Worm (Caenorhabditis elegans) whole organism, L4 larva: Measurements from ENCODE around the gene mrck-1.
A peak's percentile ranks its signal among the peaks of the same experiment; 100 is the strongest.

Source experiments
- F10B5.3 ChIP-seq: sonication (generic microtip); optimal IDR thresholded peaks from 2 replicates; lab custom pipeline; 2016; ENCODE audit warnings: mild to moderate bottlenecking, missing genetic modification characterization, missing compliant biosample characterization
- T20F7.1 ChIP-seq: fragments of 200-800 bp; sonication (Bioruptor generic); optimal IDR thresholded peaks from 2 replicates; lab custom pipeline; 2018; ENCODE audit warnings: mild to moderate bottlenecking, missing genetic modification characterization, missing compliant biosample characterization
- T26A8.4 ChIP-seq: fragments of 200-800 bp; sonication (Bioruptor generic); IDR thresholded peaks from 2 replicates; pipeline ENCODE4 v1.3.6; 2022; ENCODE audit warnings: missing genetic modification characterization, missing compliant biosample characterization
- Y5F2A.4 ChIP-seq: fragments of 200-800 bp; sonication (Bioruptor generic); optimal IDR thresholded peaks from 2 replicates; lab custom pipeline; 2018; ENCODE audit warnings: mild to moderate bottlenecking, missing genetic modification characterization, missing compliant biosample characterization
- Y75B8A.6 ChIP-seq: fragments of 200-800 bp; sonication (Bioruptor generic); IDR thresholded peaks from 2 replicates; pipeline ENCODE4 v1.3.6; 2022; ENCODE audit warnings: missing genetic modification reagents, missing genetic modification characterization, missing compliant biosample characterization
- ZK546.5 ChIP-seq, 2 experiments: sonication (generic microtip); optimal IDR thresholded peaks; 2 replicates each; lab custom pipeline; 2017; ENCODE audit warnings: missing biosample characterization in 2 of 2, missing genetic modification characterization in 2 of 2
- arid-1 ChIP-seq: fragments of 200-800 bp; sonication (Bioruptor generic); conservative IDR thresholded peaks from 2 replicates; pipeline ENCODE4 v1.3.6; 2022; ENCODE audit warnings: missing genetic modification reagents, missing genetic modification characterization, missing compliant biosample characterization
- attf-4 ChIP-seq: sonication (generic microtip); optimal IDR thresholded peaks from 3 replicates; lab custom pipeline; 2017; ENCODE audit warnings: missing biosample characterization, missing genetic modification characterization
- ceh-20 ChIP-seq: fragments of 200-800 bp; sonication (Bioruptor generic); IDR thresholded peaks from 2 replicates; pipeline ENCODE4 v1.3.6; 2022; ENCODE audit warnings: missing genetic modification reagents, missing genetic modification characterization, missing compliant biosample characterization
- ceh-82 ChIP-seq: sonication (generic microtip); optimal IDR thresholded peaks from 2 replicates; lab custom pipeline; 2017; ENCODE audit warnings: missing biosample characterization, missing genetic modification characterization
- ctbp-1 ChIP-seq: fragments of 200-800 bp; sonication (Bioruptor generic); IDR thresholded peaks from 2 replicates; pipeline ENCODE4 v1.3.6; 2022; ENCODE audit warnings: missing genetic modification reagents, missing genetic modification characterization, missing compliant biosample characterization
- daf-16 ChIP-seq, 3 experiments: sonication (generic microtip); optimal IDR thresholded peaks; 2 replicates each; lab custom pipeline; 2016 to 2017; ENCODE audit warnings: missing genetic modification characterization in 3 of 3, missing genetic modification reagents in 3 of 3, mild to moderate bottlenecking in 2 of 3, missing compliant biosample characterization in 2 of 3, missing biosample characterization in 1 of 3, moderate library complexity in 1 of 3
- dmd-8 ChIP-seq: fragments of 200-800 bp; sonication (Bioruptor generic); IDR thresholded peaks from 2 replicates; pipeline ENCODE4 v1.3.6; 2022; ENCODE audit warnings: missing genetic modification characterization, missing compliant biosample characterization
- duxl-1 ChIP-seq: sonication (generic microtip); optimal IDR thresholded peaks from 2 replicates; lab custom pipeline; 2016; ENCODE audit warnings: mild to moderate bottlenecking, missing genetic modification characterization, moderate library complexity, missing compliant biosample characterization; ENCODE audit not compliant: poor library complexity
- egl-27 ChIP-seq: sonication (generic microtip); optimal IDR thresholded peaks from 3 replicates; lab custom pipeline; 2017; ENCODE audit warnings: missing biosample characterization, missing genetic modification reagents, missing genetic modification characterization
- gei-8 ChIP-seq: fragments of 200-800 bp; sonication (Bioruptor generic); optimal IDR thresholded peaks from 2 replicates; lab custom pipeline; 2018; ENCODE audit warnings: mild to moderate bottlenecking, missing genetic modification characterization, missing compliant biosample characterization
- hif-1 ChIP-seq, 2 experiments: sonication (generic microtip); optimal IDR thresholded peaks; 2 replicates each; lab custom pipeline; 2016 to 2017; ENCODE audit warnings: missing compliant biosample characterization in 2 of 2, missing genetic modification characterization in 2 of 2, missing genetic modification reagents in 2 of 2, missing genotype in 2 of 2, mild to moderate bottlenecking in 1 of 2
- hlh-11 ChIP-seq: fragments of 200-800 bp; sonication (Bioruptor generic); optimal IDR thresholded peaks from 2 replicates; lab custom pipeline; 2018; ENCODE audit warnings: mild to moderate bottlenecking, missing genetic modification characterization, missing compliant biosample characterization
- jun-1 ChIP-seq: fragments of 150-350 bp; optimal IDR thresholded peaks from 2 replicates; lab custom pipeline; 2014; ENCODE audit warnings: missing biosample characterization, missing genetic modification reagents, missing genetic modification characterization
- lim-7 ChIP-seq: fragments of 200-800 bp; sonication (Bioruptor generic); IDR thresholded peaks from 2 replicates; pipeline ENCODE4 v1.3.6; 2022; ENCODE audit warnings: missing genetic modification characterization, missing compliant biosample characterization
- lin-1 ChIP-seq: fragments of 200-800 bp; sonication (Bioruptor generic); IDR thresholded peaks from 2 replicates; pipeline ENCODE4 v1.3.6; 2022; ENCODE audit warnings: missing genetic modification reagents, missing genetic modification characterization, missing compliant biosample characterization
- lin-15B ChIP-seq: fragments of 150-350 bp; sonication (generic microtip); optimal IDR thresholded peaks from 3 replicates; lab custom pipeline; 2014; ENCODE audit warnings: missing biosample characterization, missing genetic modification characterization
- lir-3 ChIP-seq: sonication (generic microtip); optimal IDR thresholded peaks from 2 replicates; lab custom pipeline; 2016; ENCODE audit warnings: mild to moderate bottlenecking, missing genetic modification characterization, missing compliant biosample characterization
- lsy-2 ChIP-seq, 2 experiments: fragments of 150-350 bp in 1 of 2; sonication (generic microtip) in 1 of 2; optimal IDR thresholded peaks; 2 replicates each; lab custom pipeline; 2014 to 2017; ENCODE audit warnings: missing biosample characterization in 2 of 2, missing genetic modification characterization in 2 of 2
- madf-5 ChIP-seq, 2 experiments: fragments of 200-800 bp; sonication (Bioruptor generic); IDR thresholded peaks; 2 replicates each; pipeline ENCODE4 v1.3.6; 2022; ENCODE audit warnings: missing compliant biosample characterization in 2 of 2, missing genetic modification characterization in 2 of 2
- mdl-1 ChIP-seq, 2 experiments: fragments of 150-350 bp in 1 of 2; sonication (generic microtip) in 1 of 2; optimal IDR thresholded peaks; 2 replicates each; lab custom pipeline; 2014 to 2017; ENCODE audit warnings: missing biosample characterization in 2 of 2, missing genetic modification characterization in 2 of 2
- mdt-29 ChIP-seq: fragments of 200-800 bp; sonication (Bioruptor generic); IDR thresholded peaks from 2 replicates; pipeline ENCODE4 v1.3.6; 2022; ENCODE audit warnings: missing genetic modification reagents, missing genetic modification characterization, missing compliant biosample characterization
- mxl-3 ChIP-seq: fragments of 200-800 bp; sonication (Bioruptor generic); optimal IDR thresholded peaks from 2 replicates; lab custom pipeline; 2018; ENCODE audit warnings: mild to moderate bottlenecking, missing genetic modification characterization, missing compliant biosample characterization
- nhr-10 ChIP-seq: fragments of 150-350 bp; optimal IDR thresholded peaks from 2 replicates; lab custom pipeline; 2014; ENCODE audit warnings: missing biosample characterization, missing genetic modification characterization
- nhr-102 ChIP-seq: sonication (generic microtip); optimal IDR thresholded peaks from 2 replicates; lab custom pipeline; 2016; ENCODE audit warnings: mild to moderate bottlenecking, missing genetic modification characterization, moderate library complexity, missing compliant biosample characterization
- nhr-237 ChIP-seq: sonication (generic microtip); optimal IDR thresholded peaks from 2 replicates; lab custom pipeline; 2017; ENCODE audit warnings: missing biosample characterization, missing genetic modification characterization
- nhr-41 ChIP-seq: fragments of 200-800 bp; sonication (Bioruptor generic); IDR thresholded peaks from 2 replicates; pipeline ENCODE4 v1.3.6; 2022; ENCODE audit warnings: missing genetic modification reagents, missing genetic modification characterization, missing compliant biosample characterization
- nhr-42 ChIP-seq: fragments of 200-800 bp; sonication (Bioruptor generic); IDR thresholded peaks from 2 replicates; pipeline ENCODE4 v1.3.6; 2022; ENCODE audit warnings: missing genetic modification characterization, missing compliant biosample characterization
- nhr-76 ChIP-seq: fragments of 150-350 bp; optimal IDR thresholded peaks from 2 replicates; lab custom pipeline; 2014; ENCODE audit warnings: missing biosample characterization, missing genetic modification characterization
- pha-4 ChIP-seq, 2 experiments: fragments of 150-350 bp in 1 of 2; fragments of 200-800 bp in 1 of 2; sonication (Bioruptor generic) in 1 of 2; IDR thresholded peaks in 1 of 2; optimal IDR thresholded peaks in 1 of 2; 2 replicates each; pipeline versions ENCODE4 v1.3.6 to Lab custom; 2014 to 2022; ENCODE audit warnings: missing genetic modification characterization in 2 of 2, missing genetic modification reagents in 2 of 2, missing biosample characterization in 1 of 2, missing compliant biosample characterization in 1 of 2
- rbr-2 ChIP-seq: sonication (generic microtip); optimal IDR thresholded peaks from 2 replicates; lab custom pipeline; 2016; ENCODE audit warnings: missing genotype, missing genetic modification characterization, missing compliant biosample characterization
- sdz-12 ChIP-seq: fragments of 200-800 bp; sonication (Bioruptor generic); optimal IDR thresholded peaks from 2 replicates; lab custom pipeline; 2018; ENCODE audit warnings: mild to moderate bottlenecking, missing genetic modification characterization, missing compliant biosample characterization
- set-16 ChIP-seq: fragments of 200-800 bp; sonication (Bioruptor generic); IDR thresholded peaks from 2 replicates; pipeline ENCODE4 v1.3.6; 2022; ENCODE audit warnings: missing genetic modification reagents, missing genetic modification characterization, missing compliant biosample characterization
- skn-1 ChIP-seq: fragments of 150-350 bp; optimal IDR thresholded peaks from 2 replicates; lab custom pipeline; 2014; ENCODE audit warnings: missing biosample characterization, missing genetic modification characterization
- snpc-1.2 ChIP-seq: fragments of 200-800 bp; sonication (Bioruptor generic); IDR thresholded peaks from 2 replicates; pipeline ENCODE4 v1.3.6; 2022; ENCODE audit warnings: missing genetic modification reagents, missing genetic modification characterization, missing compliant biosample characterization
- spr-3 ChIP-seq: fragments of 200-800 bp; sonication (Bioruptor generic); optimal IDR thresholded peaks from 2 replicates; lab custom pipeline; 2018; ENCODE audit warnings: mild to moderate bottlenecking, missing genetic modification characterization, missing compliant biosample characterization
- tag-97 ChIP-seq: fragments of 200-800 bp; sonication (Bioruptor generic); IDR thresholded peaks from 2 replicates; pipeline ENCODE4 v1.3.6; 2022; ENCODE audit warnings: missing genetic modification characterization, missing compliant biosample characterization
- tra-1 ChIP-seq: fragments of 200-800 bp; sonication (Bioruptor generic); IDR thresholded peaks from 2 replicates; pipeline ENCODE4 v1.3.6; 2022; ENCODE audit warnings: missing genetic modification reagents, missing genetic modification characterization, missing compliant biosample characterization
- unc-130 ChIP-seq: sonication (generic microtip); optimal IDR thresholded peaks from 2 replicates; lab custom pipeline; 2016; ENCODE audit warnings: missing genetic modification reagents, missing genetic modification characterization, missing compliant biosample characterization
- unc-39 ChIP-seq: sonication (generic microtip); optimal IDR thresholded peaks from 2 replicates; lab custom pipeline; 2017; ENCODE audit warnings: missing biosample characterization, missing genetic modification characterization
- unc-62 ChIP-seq, 3 experiments: fragments of 150-350 bp in 1 of 3; sonication (generic microtip); optimal IDR thresholded peaks in 2 of 3; peaks in 1 of 3; 1 replicate in 1 of 3; 2 replicates in 2 of 3; lab custom pipeline; 2014 to 2017; ENCODE audit warnings: missing biosample characterization in 3 of 3, missing genetic modification characterization in 3 of 3, missing genetic modification reagents in 3 of 3, missing genotype in 1 of 3
- zag-1 ChIP-seq: fragments of 150-350 bp; optimal IDR thresholded peaks from 2 replicates; lab custom pipeline; 2014; ENCODE audit warnings: missing biosample characterization, missing genetic modification characterization
- zfp-2 ChIP-seq: sonication (generic microtip); optimal IDR thresholded peaks from 2 replicates; lab custom pipeline; 2016; ENCODE audit warnings: mild to moderate bottlenecking, missing genetic modification characterization, missing compliant biosample characterization
- zfp-3 ChIP-seq: fragments of 200-800 bp; sonication (Bioruptor generic); conservative IDR thresholded peaks from 2 replicates; pipeline ENCODE4 v1.3.6; 2022; ENCODE audit warnings: missing genetic modification reagents, missing genetic modification characterization, missing compliant biosample characterization
- zip-2 ChIP-seq: fragments of 150-350 bp; optimal IDR thresholded peaks from 2 replicates; lab custom pipeline; 2014; ENCODE audit warnings: missing biosample characterization, missing genetic modification characterization

mrck-1 gene

ce11 chrV:6230629-6231229 is 36.4 kb downstream of the mrck-1 start (continued):
- TF ChIP-seq ceh-82 (tag; lab: Kevin White, UChicago) (no peak), tra-1 (GFP tag; lab: Robert Waterston, UW) (no peak), duxl-1 (tag; lab: Kevin White, UChicago) (no peak), rbr-2 (tag; lab: Kevin White, UChicago) (peak; percentile 41), egl-27 (tag; lab: Kevin White, UChicago) (no peak), T20F7.1 (GFP tag; lab: Kevin White, UChicago) (no peak), ceh-20 (GFP tag; lab: Robert Waterston, UW) (no peak), lim-7 (GFP tag; lab: Robert Waterston, UW) (no peak), unc-39 (tag; lab: Kevin White, UChicago) (no peak), dmd-8 (GFP tag; lab: Robert Waterston, UW) (no peak), zfp-3 (no peak), mdl-1 (tag; optimal IDR thresholded peaks at IDR 0.05; lab: Kevin White, UChicago) (no peak), ctbp-1 (GFP tag; lab: Robert Waterston, UW) (no peak), attf-4 (tag; lab: Kevin White, UChicago) (no peak), lir-3 (no peak), mxl-3 (GFP tag; lab: Kevin White, UChicago) (peak; percentile 2), pha-4 (GFP tag; IDR thresholded peaks at IDR 0.05; lab: Robert Waterston, UW) (no peak), pha-4 (tag; optimal IDR thresholded peaks at IDR 0.05; lab: Kevin White, UChicago) (peak; percentile 7), nhr-237 (no peak), hif-1 (tag; optimal IDR thresholded peaks at IDR 0.05; lab: Kevin White, UChicago) (peak in 1 of 2 experiments; percentile 22), spr-3 (GFP tag; lab: Kevin White, UChicago) (no peak), snpc-1.2 (no peak), lsy-2 (tag; optimal IDR thresholded peaks at IDR 0.05; lab: Kevin White, UChicago) (no peak), zip-2 (tag; lab: Kevin White, UChicago) (no peak), nhr-102 (tag; lab: Kevin White, UChicago) (peak; percentile 29), nhr-42 (GFP tag; lab: Robert Waterston, UW) (no peak), nhr-10 (tag; lab: Kevin White, UChicago) (no peak), skn-1 (tag; lab: Kevin White, UChicago) (no peak), tag-97 (no peak), madf-5 (GFP tag; IDR thresholded peaks at IDR 0.05; lab: Robert Waterston, UW) (no peak), zfp-2 (tag; lab: Kevin White, UChicago) (no peak), ZK546.5 (tag; optimal IDR thresholded peaks at IDR 0.05; lab: Kevin White, UChicago) (no peak), unc-62 (GFP tag; optimal IDR thresholded peaks at IDR 0.05 in 1 of 2; lab: Kevin White, UChicago) (no peak), unc-62 (tag; optimal IDR thresholded peaks at IDR 0.05; lab: Kevin White, UChicago) (no peak), nhr-76 (tag; lab: Kevin White, UChicago) (no peak), lin-1 (GFP tag; lab: Robert Waterston, UW) (no peak), F10B5.3 (tag; lab: Kevin White, UChicago) (no peak), sdz-12 (GFP tag; lab: Kevin White, UChicago) (no peak), arid-1 (GFP tag; lab: Robert Waterston, UW) (no peak), lin-15B (tag; lab: Kevin White, UChicago) (no peak), hlh-11 (tag; lab: Kevin White, UChicago) (peak; percentile 74), unc-130 (GFP tag; lab: Kevin White, UChicago) (no peak), daf-16 (GFP tag; optimal IDR thresholded peaks at IDR 0.05; lab: Kevin White, UChicago) (no peak), daf-16 (tag; optimal IDR thresholded peaks at IDR 0.05; lab: Kevin White, UChicago) (peak; percentile 89), T26A8.4 (peak; percentile 38; the same call in 1 of the 2 replicates), Y75B8A.6 (GFP tag; lab: Robert Waterston, UW) (no peak), set-16 (GFP tag; lab: Robert Waterston, UW) (no peak), Y5F2A.4 (GFP tag; lab: Kevin White, UChicago) (no peak), jun-1 (tag; lab: Kevin White, UChicago) (no peak), nhr-41 (GFP tag; lab: Robert Waterston, UW) (no peak), gei-8 (GFP tag; lab: Kevin White, UChicago) (no peak), mdt-29 (GFP tag; lab: Robert Waterston, UW) (no peak), zag-1 (tag; lab: Kevin White, UChicago) (no peak)
